Fruit fly (Drosophila melanogaster) whole organism, adult: ENCODE data around the gene CG9953.

ENCODE experiments used
- CG12768 ChIP-seq: fragments of 200-800 bp; sonication (Bioruptor generic); optimal IDR thresholded peaks from 2 replicates; lab custom pipeline; 2017; ENCODE audit warnings: missing biosample characterization, missing genetic modification characterization, mild to moderate bottlenecking, moderate library complexity, missing genetic modification reagents
- CG14711 ChIP-seq: fragments of 200-800 bp; sonication (Bioruptor generic); optimal IDR thresholded peaks from 2 replicates; lab custom pipeline; 2018; ENCODE audit warnings: missing biosample characterization, mild to moderate bottlenecking, missing genetic modification characterization, moderate library complexity
- CG1620 ChIP-seq: fragments of 200-800 bp; sonication (Bioruptor generic); optimal IDR thresholded peaks from 2 replicates; lab custom pipeline; 2016; ENCODE audit warnings: missing biosample characterization, missing genetic modification characterization
- CG33017 ChIP-seq: fragments of 200-800 bp; sonication (Bioruptor generic); optimal IDR thresholded peaks from 2 replicates; lab custom pipeline; 2018; ENCODE audit warnings: missing biosample characterization, mild to moderate bottlenecking, missing genetic modification characterization, moderate library complexity
- CG5204 ChIP-seq: fragments of 200-800 bp; sonication (Bioruptor generic); optimal IDR thresholded peaks from 2 replicates; lab custom pipeline; 2016; ENCODE audit warnings: missing biosample characterization, missing genetic modification characterization
- CG7045 ChIP-seq: fragments of 200-800 bp; sonication (Bioruptor generic); optimal IDR thresholded peaks from 2 replicates; lab custom pipeline; 2017; ENCODE audit warnings: missing biosample characterization, mild to moderate bottlenecking, missing genetic modification characterization
- CG7101 ChIP-seq: fragments of 200-800 bp; sonication (Bioruptor generic); optimal IDR thresholded peaks from 2 replicates; lab custom pipeline; 2018; ENCODE audit warnings: missing biosample characterization, mild to moderate bottlenecking, missing genetic modification characterization, moderate library complexity
- Clk ChIP-seq: fragments of 200-800 bp; sonication (Bioruptor generic); optimal IDR thresholded peaks from 2 replicates; lab custom pipeline; 2017; ENCODE audit warnings: missing biosample characterization, missing genetic modification characterization
- Crg-1 ChIP-seq: fragments of 200-800 bp; sonication (Bioruptor generic); optimal IDR thresholded peaks from 2 replicates; lab custom pipeline; 2016; ENCODE audit warnings: missing biosample characterization, missing genetic modification characterization
- Hr96 ChIP-seq: fragments of 200-800 bp; sonication (Bioruptor generic); optimal IDR thresholded peaks from 2 replicates; lab custom pipeline; 2016; ENCODE audit warnings: missing biosample characterization, missing genetic modification characterization
- Mnt ChIP-seq: fragments of 200-800 bp; sonication (Bioruptor generic); optimal IDR thresholded peaks from 2 replicates; lab custom pipeline; 2016; ENCODE audit warnings: missing biosample characterization, mild to moderate bottlenecking, missing genetic modification characterization
- bab1 ChIP-seq: fragments of 200-800 bp; sonication (Bioruptor generic); optimal IDR thresholded peaks from 3 replicates; lab custom pipeline; 2019; ENCODE audit warnings: missing biosample characterization, mild to moderate bottlenecking, missing genetic modification characterization, moderate library complexity
- cic ChIP-seq: fragments of 200-800 bp; sonication (Bioruptor generic); optimal IDR thresholded peaks from 2 replicates; lab custom pipeline; 2017; ENCODE audit warnings: missing biosample characterization, mild to moderate bottlenecking, missing genetic modification characterization, moderate library complexity
- cnc ChIP-seq, 2 experiments: fragments of >200 bp; optimal IDR thresholded peaks; 2 replicates each; lab custom pipeline; 2017
- kay ChIP-seq: fragments of 200-800 bp; sonication (Bioruptor generic); peaks from one replicate; lab custom pipeline; 2016; ENCODE audit warnings: missing biosample characterization, missing genetic modification characterization, borderline replicate concordance
- ovo ChIP-seq: fragments of 200-800 bp; sonication (Bioruptor generic); optimal IDR thresholded peaks from 2 replicates; lab custom pipeline; 2016; ENCODE audit warnings: missing biosample characterization, missing genetic modification characterization
- pad ChIP-seq: fragments of 200-800 bp; sonication (Bioruptor generic); optimal IDR thresholded peaks from 3 replicates; lab custom pipeline; 2017; ENCODE audit warnings: missing biosample characterization, missing genetic modification characterization, mild to moderate bottlenecking, moderate library complexity, missing genetic modification reagents
- tj ChIP-seq: fragments of 200-800 bp; sonication (Bioruptor generic); optimal IDR thresholded peaks from 3 replicates; lab custom pipeline; 2017; ENCODE audit warnings: missing biosample characterization, mild to moderate bottlenecking, missing genetic modification characterization, moderate library complexity
- toe ChIP-seq: fragments of 200-800 bp; sonication (Bioruptor generic); optimal IDR thresholded peaks from 2 replicates; lab custom pipeline; 2016; ENCODE audit warnings: missing biosample characterization, missing genetic modification characterization

CG9953 gene

DNA sequence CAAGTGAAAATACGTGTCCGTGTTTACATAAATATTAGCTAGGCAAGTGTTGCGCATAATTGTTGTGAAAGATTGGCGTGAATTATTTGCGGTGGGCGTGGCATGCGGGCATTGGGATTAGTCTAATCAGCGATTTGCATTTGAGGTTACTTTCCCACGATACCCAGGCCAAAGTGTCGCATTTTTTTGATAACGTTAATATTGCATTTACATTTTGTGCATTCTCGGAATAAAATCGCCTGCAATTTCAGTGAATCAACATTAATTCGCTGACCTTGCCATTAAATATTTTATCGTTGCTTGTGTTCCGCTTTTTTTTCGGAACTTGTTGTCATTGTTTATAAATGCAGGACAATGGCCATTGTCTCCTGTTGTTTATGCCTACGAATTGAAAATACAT, 32.9 kb downstream of the CG9953 start:
- TF ChIP-seq tj (peak; percentile 81), toe (GFP tag; lab: Kevin White, UChicago) (no peak), CG14711 (no peak)

dm6 chr3L:7003132-7003531, 33.7 kb downstream of the CG9953 start:
- TF ChIP-seq CG14711 (no peak), CG5204 (no peak), CG12768 (GFP tag; lab: Kevin White, UChicago) (no peak)

DNA sequence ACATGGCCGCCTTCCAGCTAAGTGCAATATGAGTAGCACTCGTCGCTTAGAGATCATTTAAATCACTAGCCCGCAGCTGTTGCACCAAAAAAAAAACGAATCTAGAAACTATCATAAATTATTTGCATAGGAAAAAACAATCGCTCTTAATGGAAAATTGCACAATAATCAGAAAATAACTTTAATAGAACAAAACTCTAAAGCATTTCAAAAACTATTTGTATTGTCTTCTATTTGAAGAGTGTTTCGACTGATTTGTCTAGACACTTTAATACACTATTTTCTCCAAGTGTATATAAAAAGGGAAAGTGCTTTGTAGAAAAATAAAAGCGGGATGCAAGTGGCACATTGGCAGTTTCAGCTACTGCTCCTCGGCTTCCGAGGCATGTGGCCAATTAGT, 37.0 kb downstream of the CG9953 start:
- no peak for TF ChIP-seq CG7101 (tag; lab: Kevin White, UChicago)
- no peak for TF ChIP-seq Clk (GFP tag; lab: Kevin White, UChicago)
- TF ChIP-seq CG33017 (tag; lab: Kevin White, UChicago) = no peak
- TF ChIP-seq CG5204 = no peak
- TF ChIP-seq kay (GFP tag; lab: Kevin White, UChicago) = no peak
- no peak for TF ChIP-seq toe (GFP tag; lab: Kevin White, UChicago)
- no peak for TF ChIP-seq Mnt (GFP tag; lab: Kevin White, UChicago)
- TF ChIP-seq CG1620 (GFP tag; lab: Kevin White, UChicago) = no peak
- TF ChIP-seq pad = no peak
- TF ChIP-seq CG12768 (GFP tag; lab: Kevin White, UChicago) = no peak

dm6 chr3L:7008351-7008750, 38.9 kb downstream of the CG9953 start:
- TF ChIP-seq cic (GFP tag; lab: Kevin White, UChicago) (no peak), bab1 (GFP tag; lab: Kevin White, UChicago) (peak; percentile 47), CG5204 (no peak)

- TF ChIP-seq CG7045 (GFP tag; lab: Kevin White, UChicago) = no peak
- TF ChIP-seq ovo (GFP tag; lab: Kevin White, UChicago) = no peak
- TF ChIP-seq tj = no peak
- TF ChIP-seq CG7101 (tag; lab: Kevin White, UChicago) = no peak
- no peak for TF ChIP-seq cnc (optimal IDR thresholded peaks at IDR 0.05; lab: Kevin White, UChicago)
- no peak for TF ChIP-seq CG5204
- no peak for TF ChIP-seq kay (GFP tag; lab: Kevin White, UChicago)
- no peak for TF ChIP-seq pad
- TF ChIP-seq Mnt (GFP tag; lab: Kevin White, UChicago) = no peak
- no peak for TF ChIP-seq CG12768 (GFP tag; lab: Kevin White, UChicago)
Measured at dm6 chr3L:7009411-7009810, 40.0 kb downstream of the CG9953 start.

DNA sequence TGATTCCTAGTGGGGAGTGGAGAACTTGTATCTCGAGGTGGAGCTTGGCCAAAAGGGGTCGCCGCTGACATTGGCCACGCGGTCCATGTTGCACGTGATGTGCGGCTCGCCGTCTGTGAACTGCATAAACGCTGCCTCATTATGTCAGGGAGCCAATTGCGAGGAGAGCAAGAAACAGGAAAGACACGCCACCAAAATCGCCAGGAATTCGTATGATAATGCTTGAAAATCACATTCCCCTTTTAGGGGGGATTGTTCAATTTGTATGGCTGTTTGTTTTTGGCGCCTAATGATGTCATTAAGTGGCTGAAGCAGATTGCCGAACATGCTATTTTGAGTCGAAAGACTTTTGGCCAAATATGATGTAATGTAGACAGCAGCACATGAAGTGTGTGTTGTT, 40.4 kb downstream of the CG9953 start:
- TF ChIP-seq toe (GFP tag; lab: Kevin White, UChicago) = no peak

- no peak for TF ChIP-seq CG7045 (GFP tag; lab: Kevin White, UChicago)
- no peak for TF ChIP-seq toe (GFP tag; lab: Kevin White, UChicago)
- TF ChIP-seq kay (GFP tag; lab: Kevin White, UChicago) = no peak
Measured at dm6 chr3L:7012271-7012670, 42.8 kb downstream of the CG9953 start.

dm6 chr3L:7013568-7014305, 44.3 kb downstream of the CG9953 start:
- no peak for TF ChIP-seq CG33017 (tag; lab: Kevin White, UChicago)
- TF ChIP-seq bab1 (GFP tag; lab: Kevin White, UChicago) = no peak
- no peak for TF ChIP-seq CG5204
- TF ChIP-seq kay (GFP tag; lab: Kevin White, UChicago) = no peak
- TF ChIP-seq pad = no peak
- no peak for TF ChIP-seq Mnt (GFP tag; lab: Kevin White, UChicago)
- TF ChIP-seq Hr96 = no peak
- no peak for TF ChIP-seq tj
- no peak for TF ChIP-seq CG12768 (GFP tag; lab: Kevin White, UChicago)
- TF ChIP-seq CG7101 (tag; lab: Kevin White, UChicago) = no peak
- TF ChIP-seq CG14711 = no peak
- TF ChIP-seq Crg-1 = no peak
- no peak for TF ChIP-seq toe (GFP tag; lab: Kevin White, UChicago)
- no peak for TF ChIP-seq ovo (GFP tag; lab: Kevin White, UChicago)
- no peak for TF ChIP-seq CG7045 (GFP tag; lab: Kevin White, UChicago)
